Worm (Caenorhabditis elegans) whole organism, L4 larva: ENCODE results near the gene him-3.

Experiments used
- D1046.2 ChIP-seq: fragments of 200-800 bp; sonication (Bioruptor generic); IDR thresholded peaks from 2 replicates; pipeline ENCODE4 v1.3.6; 2022; ENCODE audit warnings: missing genetic modification characterization, missing compliant biosample characterization
- F44E2.7 ChIP-seq: fragments of 200-800 bp; sonication (Bioruptor generic); IDR thresholded peaks from 2 replicates; pipeline ENCODE4 v2.1.2; 2022; ENCODE audit warnings: missing genetic modification characterization, missing compliant biosample characterization
- T26A8.4 ChIP-seq: fragments of 200-800 bp; sonication (Bioruptor generic); IDR thresholded peaks from 2 replicates; pipeline ENCODE4 v1.3.6; 2022; ENCODE audit warnings: missing genetic modification characterization, missing compliant biosample characterization
- Y48G9A.11 ChIP-seq: fragments of 200-800 bp; sonication (Bioruptor generic); IDR thresholded peaks from 2 replicates; pipeline ENCODE4 v1.3.6; 2022; ENCODE audit warnings: missing genetic modification reagents, missing genetic modification characterization, missing compliant biosample characterization
- Y5F2A.4 ChIP-seq: fragments of 200-800 bp; sonication (Bioruptor generic); optimal IDR thresholded peaks from 2 replicates; lab custom pipeline; 2018; ENCODE audit warnings: mild to moderate bottlenecking, missing genetic modification characterization, missing compliant biosample characterization
- Y75B8A.6 ChIP-seq: fragments of 200-800 bp; sonication (Bioruptor generic); IDR thresholded peaks from 2 replicates; pipeline ENCODE4 v1.3.6; 2022; ENCODE audit warnings: missing genetic modification reagents, missing genetic modification characterization, missing compliant biosample characterization
- ZK337.2 ChIP-seq: fragments of 200-800 bp; sonication (Bioruptor generic); IDR thresholded peaks from 2 replicates; pipeline ENCODE4 v1.3.6; 2022; ENCODE audit warnings: missing genetic modification reagents, missing genetic modification characterization, missing compliant biosample characterization
- ZK546.5 ChIP-seq, 2 experiments: sonication (generic microtip); optimal IDR thresholded peaks; 2 replicates each; lab custom pipeline; 2017; ENCODE audit warnings: missing biosample characterization in 2 of 2, missing genetic modification characterization in 2 of 2
- aha-1 ChIP-seq: fragments of 150-350 bp; peaks from one replicate; lab custom pipeline; 2014; ENCODE audit warnings: missing biosample characterization, missing genetic modification characterization
- arid-1 ChIP-seq: fragments of 200-800 bp; sonication (Bioruptor generic); conservative IDR thresholded peaks from 2 replicates; pipeline ENCODE4 v1.3.6; 2022; ENCODE audit warnings: missing genetic modification reagents, missing genetic modification characterization, missing compliant biosample characterization
- ceh-20 ChIP-seq: fragments of 200-800 bp; sonication (Bioruptor generic); IDR thresholded peaks from 2 replicates; pipeline ENCODE4 v1.3.6; 2022; ENCODE audit warnings: missing genetic modification reagents, missing genetic modification characterization, missing compliant biosample characterization
- ceh-28 ChIP-seq: fragments of 150-350 bp; optimal IDR thresholded peaks from 2 replicates; lab custom pipeline; 2014; ENCODE audit warnings: missing biosample characterization, missing genetic modification reagents, missing genetic modification characterization
- ceh-44 ChIP-seq: fragments of 200-800 bp; sonication (Bioruptor generic); IDR thresholded peaks from 2 replicates; pipeline ENCODE4 v1.3.6; 2022; ENCODE audit warnings: missing genetic modification reagents, missing genetic modification characterization, missing compliant biosample characterization
- ceh-82 ChIP-seq: sonication (generic microtip); optimal IDR thresholded peaks from 2 replicates; lab custom pipeline; 2017; ENCODE audit warnings: missing biosample characterization, missing genetic modification characterization
- ctbp-1 ChIP-seq: fragments of 200-800 bp; sonication (Bioruptor generic); IDR thresholded peaks from 2 replicates; pipeline ENCODE4 v1.3.6; 2022; ENCODE audit warnings: missing genetic modification reagents, missing genetic modification characterization, missing compliant biosample characterization
- daf-16 ChIP-seq, 3 experiments: sonication (generic microtip); optimal IDR thresholded peaks; 2 replicates each; lab custom pipeline; 2016 to 2017; ENCODE audit warnings: missing genetic modification characterization in 3 of 3, missing genetic modification reagents in 3 of 3, mild to moderate bottlenecking in 2 of 3, missing compliant biosample characterization in 2 of 3, missing biosample characterization in 1 of 3, moderate library complexity in 1 of 3
- dpl-1 ChIP-seq: fragments of 150-350 bp; optimal IDR thresholded peaks from 2 replicates; lab custom pipeline; 2014; ENCODE audit warnings: missing biosample characterization, missing genetic modification reagents, missing genetic modification characterization
- duxl-1 ChIP-seq: sonication (generic microtip); optimal IDR thresholded peaks from 2 replicates; lab custom pipeline; 2016; ENCODE audit warnings: mild to moderate bottlenecking, missing genetic modification characterization, moderate library complexity, missing compliant biosample characterization; ENCODE audit not compliant: poor library complexity
- fkh-10 ChIP-seq: fragments of 150-350 bp; optimal IDR thresholded peaks from 2 replicates; lab custom pipeline; 2014; ENCODE audit warnings: missing biosample characterization, missing genetic modification reagents, missing genetic modification characterization
- hmg-1.1 ChIP-seq: fragments of 200-800 bp; sonication (Bioruptor generic); IDR thresholded peaks from 2 replicates; pipeline ENCODE4 v1.3.6; 2022; ENCODE audit warnings: missing genetic modification reagents, missing genetic modification characterization, missing compliant biosample characterization
- jun-1 ChIP-seq: fragments of 150-350 bp; optimal IDR thresholded peaks from 2 replicates; lab custom pipeline; 2014; ENCODE audit warnings: missing biosample characterization, missing genetic modification reagents, missing genetic modification characterization
- lin-1 ChIP-seq: fragments of 200-800 bp; sonication (Bioruptor generic); IDR thresholded peaks from 2 replicates; pipeline ENCODE4 v1.3.6; 2022; ENCODE audit warnings: missing genetic modification reagents, missing genetic modification characterization, missing compliant biosample characterization
- lin-29 ChIP-seq: fragments of 200-800 bp; sonication (Bioruptor generic); IDR thresholded peaks from 2 replicates; pipeline ENCODE4 v1.3.6; 2022; ENCODE audit warnings: missing genetic modification reagents, missing genetic modification characterization, missing compliant biosample characterization
- lin-39 ChIP-seq: fragments of 150-350 bp; optimal IDR thresholded peaks from 2 replicates; lab custom pipeline; 2014; ENCODE audit warnings: missing biosample characterization, missing genetic modification reagents, missing genetic modification characterization
- lsy-2 ChIP-seq, 2 experiments: fragments of 150-350 bp in 1 of 2; sonication (generic microtip) in 1 of 2; optimal IDR thresholded peaks; 2 replicates each; lab custom pipeline; 2014 to 2017; ENCODE audit warnings: missing biosample characterization in 2 of 2, missing genetic modification characterization in 2 of 2
- madf-5 ChIP-seq, 2 experiments: fragments of 200-800 bp; sonication (Bioruptor generic); IDR thresholded peaks; 2 replicates each; pipeline ENCODE4 v1.3.6; 2022; ENCODE audit warnings: missing compliant biosample characterization in 2 of 2, missing genetic modification characterization in 2 of 2
- mdt-29 ChIP-seq: fragments of 200-800 bp; sonication (Bioruptor generic); IDR thresholded peaks from 2 replicates; pipeline ENCODE4 v1.3.6; 2022; ENCODE audit warnings: missing genetic modification reagents, missing genetic modification characterization, missing compliant biosample characterization
- mep-1 ChIP-seq: fragments of 150-350 bp; sonication (generic microtip); optimal IDR thresholded peaks from 3 replicates; lab custom pipeline; 2014; ENCODE audit warnings: missing biosample characterization, missing genetic modification characterization
- nhr-10 ChIP-seq: fragments of 150-350 bp; optimal IDR thresholded peaks from 2 replicates; lab custom pipeline; 2014; ENCODE audit warnings: missing biosample characterization, missing genetic modification characterization
- nhr-111 ChIP-seq: fragments of 200-800 bp; sonication (Bioruptor generic); optimal IDR thresholded peaks from 2 replicates; lab custom pipeline; 2018; ENCODE audit warnings: mild to moderate bottlenecking, missing genetic modification characterization, missing compliant biosample characterization
- nhr-237 ChIP-seq: sonication (generic microtip); optimal IDR thresholded peaks from 2 replicates; lab custom pipeline; 2017; ENCODE audit warnings: missing biosample characterization, missing genetic modification characterization
- nhr-25 ChIP-seq: sonication (generic microtip); optimal IDR thresholded peaks from 2 replicates; lab custom pipeline; 2017; ENCODE audit warnings: missing genetic modification characterization, mild to moderate bottlenecking, missing compliant biosample characterization, antibody characterized with exemption, moderate library complexity, borderline replicate concordance; ENCODE audit not compliant: insufficient read depth
- nhr-48 ChIP-seq: sonication (generic microtip); optimal IDR thresholded peaks from 2 replicates; lab custom pipeline; 2016; ENCODE audit warnings: mild to moderate bottlenecking, missing genetic modification characterization, missing compliant biosample characterization
- nhr-77 ChIP-seq: fragments of 150-350 bp; optimal IDR thresholded peaks from 2 replicates; lab custom pipeline; 2014; ENCODE audit warnings: missing biosample characterization, missing genetic modification characterization
- pqm-1 ChIP-seq: sonication (generic microtip); optimal IDR thresholded peaks from 2 replicates; lab custom pipeline; 2017; ENCODE audit warnings: missing biosample characterization, missing genetic modification characterization
- rbr-2 ChIP-seq: sonication (generic microtip); optimal IDR thresholded peaks from 2 replicates; lab custom pipeline; 2016; ENCODE audit warnings: missing genotype, missing genetic modification characterization, missing compliant biosample characterization
- saeg-2 ChIP-seq: fragments of 200-800 bp; sonication (Bioruptor generic); IDR thresholded peaks from 2 replicates; pipeline ENCODE4 v1.3.6; 2022; ENCODE audit warnings: missing genetic modification reagents, missing genetic modification characterization, missing compliant biosample characterization
- sdz-12 ChIP-seq: fragments of 200-800 bp; sonication (Bioruptor generic); optimal IDR thresholded peaks from 2 replicates; lab custom pipeline; 2018; ENCODE audit warnings: mild to moderate bottlenecking, missing genetic modification characterization, missing compliant biosample characterization
- skn-1 ChIP-seq: fragments of 150-350 bp; optimal IDR thresholded peaks from 2 replicates; lab custom pipeline; 2014; ENCODE audit warnings: missing biosample characterization, missing genetic modification characterization
- snpc-1.2 ChIP-seq: fragments of 200-800 bp; sonication (Bioruptor generic); IDR thresholded peaks from 2 replicates; pipeline ENCODE4 v1.3.6; 2022; ENCODE audit warnings: missing genetic modification reagents, missing genetic modification characterization, missing compliant biosample characterization
- snpc-4 ChIP-seq: fragments of 150-350 bp; optimal IDR thresholded peaks from 2 replicates; lab custom pipeline; 2014; ENCODE audit warnings: missing biosample characterization, missing genetic modification characterization
- tag-97 ChIP-seq: fragments of 200-800 bp; sonication (Bioruptor generic); IDR thresholded peaks from 2 replicates; pipeline ENCODE4 v1.3.6; 2022; ENCODE audit warnings: missing genetic modification characterization, missing compliant biosample characterization
- unc-39 ChIP-seq: sonication (generic microtip); optimal IDR thresholded peaks from 2 replicates; lab custom pipeline; 2017; ENCODE audit warnings: missing biosample characterization, missing genetic modification characterization
- unc-62 ChIP-seq, 3 experiments: fragments of 150-350 bp in 1 of 3; sonication (generic microtip); optimal IDR thresholded peaks in 2 of 3; peaks in 1 of 3; 1 replicate in 1 of 3; 2 replicates in 2 of 3; lab custom pipeline; 2014 to 2017; ENCODE audit warnings: missing biosample characterization in 3 of 3, missing genetic modification characterization in 3 of 3, missing genetic modification reagents in 3 of 3, missing genotype in 1 of 3
- zag-1 ChIP-seq: fragments of 150-350 bp; optimal IDR thresholded peaks from 2 replicates; lab custom pipeline; 2014; ENCODE audit warnings: missing biosample characterization, missing genetic modification characterization
- zfp-2 ChIP-seq: sonication (generic microtip); optimal IDR thresholded peaks from 2 replicates; lab custom pipeline; 2016; ENCODE audit warnings: mild to moderate bottlenecking, missing genetic modification characterization, missing compliant biosample characterization
- zfp-3 ChIP-seq: fragments of 200-800 bp; sonication (Bioruptor generic); conservative IDR thresholded peaks from 2 replicates; pipeline ENCODE4 v1.3.6; 2022; ENCODE audit warnings: missing genetic modification reagents, missing genetic modification characterization, missing compliant biosample characterization
- zip-11 ChIP-seq: fragments of 200-800 bp; sonication (Bioruptor generic); IDR thresholded peaks from 2 replicates; pipeline ENCODE4 v1.3.6; 2022; ENCODE audit warnings: missing genetic modification characterization, missing compliant biosample characterization
- zip-2 ChIP-seq: fragments of 150-350 bp; optimal IDR thresholded peaks from 2 replicates; lab custom pipeline; 2014; ENCODE audit warnings: missing biosample characterization, missing genetic modification characterization

Gene him-3

DNA sequence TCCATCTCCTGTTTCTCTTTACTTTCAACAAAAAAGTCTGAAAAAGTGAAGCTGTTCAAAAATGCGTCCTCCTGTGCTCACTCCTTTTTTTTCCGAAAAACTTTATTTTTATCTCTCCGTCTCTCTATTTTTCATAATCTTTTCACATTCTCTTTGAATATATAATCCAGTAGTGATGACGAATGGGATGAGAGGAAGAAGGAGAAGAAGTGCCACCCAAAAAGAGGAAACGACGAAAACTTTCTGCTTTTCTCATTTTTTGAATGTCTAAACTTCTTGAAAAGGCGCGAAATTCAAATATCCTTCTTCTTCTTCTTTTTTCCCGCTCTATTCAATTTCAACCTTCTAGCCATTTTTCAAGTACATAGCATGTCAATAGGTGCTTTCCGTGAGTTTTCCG lies 22.6 kb upstream of the him-3 start:
- peak in 1 of 2 experiments; percentile 0 for TF ChIP-seq lsy-2 (tag; optimal IDR thresholded peaks at IDR 0.05; lab: Kevin White, UChicago)
- no peak for TF ChIP-seq skn-1
- no peak for TF ChIP-seq ceh-20 (GFP tag; lab: Robert Waterston, UW)
- no peak for TF ChIP-seq nhr-237
- no peak for TF ChIP-seq hmg-1.1 (GFP tag; lab: Robert Waterston, UW)
- no peak for TF ChIP-seq T26A8.4
- TF ChIP-seq nhr-25 (tag; lab: Kevin White, UChicago) = no peak
- TF ChIP-seq snpc-4 (tag; lab: Kevin White, UChicago) = no peak
- TF ChIP-seq zip-11 (GFP tag; lab: Robert Waterston, UW) = no peak
- no peak for TF ChIP-seq duxl-1 (tag; lab: Kevin White, UChicago)
- TF ChIP-seq unc-62 (GFP tag; optimal IDR thresholded peaks at IDR 0.05 in 1 of 2; lab: Kevin White, UChicago) = peak in 1 of 2 experiments; percentile 54
- no peak for TF ChIP-seq unc-62 (tag; optimal IDR thresholded peaks at IDR 0.05; lab: Kevin White, UChicago)
- peak; percentile 96 for TF ChIP-seq fkh-10 (GFP tag; lab: Kevin White, UChicago)
- no peak for TF ChIP-seq lin-29 (GFP tag; lab: Robert Waterston, UW)
- TF ChIP-seq mdt-29 (GFP tag; lab: Robert Waterston, UW) = no peak
- no peak for TF ChIP-seq zfp-3 (GFP tag; lab: Robert Waterston, UW)
- TF ChIP-seq saeg-2 (GFP tag; lab: Robert Waterston, UW) = no peak
- TF ChIP-seq madf-5 (GFP tag; IDR thresholded peaks at IDR 0.05; lab: Robert Waterston, UW) = no peak
- no peak for TF ChIP-seq nhr-77
- no peak for TF ChIP-seq arid-1 (GFP tag; lab: Robert Waterston, UW)
- no peak for TF ChIP-seq ZK546.5 (tag; optimal IDR thresholded peaks at IDR 0.05; lab: Kevin White, UChicago)
- no peak for TF ChIP-seq zfp-2 (tag; lab: Kevin White, UChicago)
- TF ChIP-seq ctbp-1 (GFP tag; lab: Robert Waterston, UW) = 0 out of 2 replicates have a peak, but pooled peaks have one; percentile 35
- no peak for TF ChIP-seq zag-1 (tag; lab: Kevin White, UChicago)
- no peak for TF ChIP-seq ceh-82
- TF ChIP-seq ceh-44 (GFP tag; lab: Robert Waterston, UW) = no peak
- no peak for TF ChIP-seq ceh-28 (tag; lab: Kevin White, UChicago)
- TF ChIP-seq rbr-2 (tag; lab: Kevin White, UChicago) = no peak
- TF ChIP-seq aha-1 = peak; percentile 40
- TF ChIP-seq, all 104 proteins: peak for 5

ce11 chrIV:6956668-6957067 lies 20.6 kb upstream of the him-3 start:
- TF ChIP-seq Y5F2A.4 (GFP tag; lab: Kevin White, UChicago) = no peak
- no peak for TF ChIP-seq pqm-1 (tag; lab: Kevin White, UChicago)
- TF ChIP-seq nhr-111 = no peak
- no peak for TF ChIP-seq dpl-1 (GFP tag; lab: Kevin White, UChicago)
- TF ChIP-seq mep-1 (tag; lab: Kevin White, UChicago) = peak; percentile 27
- TF ChIP-seq daf-16 (GFP tag; optimal IDR thresholded peaks at IDR 0.05; lab: Kevin White, UChicago) = no peak
- no peak for TF ChIP-seq daf-16 (tag; optimal IDR thresholded peaks at IDR 0.05; lab: Kevin White, UChicago)
- no peak for TF ChIP-seq sdz-12
- peak in 1 of 2 experiments; percentile 1 for TF ChIP-seq unc-62 (GFP tag; optimal IDR thresholded peaks at IDR 0.05 in 1 of 2; lab: Kevin White, UChicago)
- no peak for TF ChIP-seq unc-62 (tag; optimal IDR thresholded peaks at IDR 0.05; lab: Kevin White, UChicago)
- no peak for TF ChIP-seq tag-97 (GFP tag; lab: Robert Waterston, UW)
- TF ChIP-seq jun-1 = no peak
- no peak for TF ChIP-seq snpc-4 (tag; lab: Kevin White, UChicago)
- TF ChIP-seq Y48G9A.11 (GFP tag; lab: Robert Waterston, UW) = no peak
- TF ChIP-seq aha-1 = peak; percentile 25
- TF ChIP-seq nhr-48 (tag; lab: Kevin White, UChicago) = no peak
- TF ChIP-seq lin-39 (tag; lab: Kevin White, UChicago) = no peak
- TF ChIP-seq ceh-82 = no peak
- TF ChIP-seq F44E2.7 = no peak
- TF ChIP-seq ctbp-1 (GFP tag; lab: Robert Waterston, UW) = 0 out of 2 replicates have a peak, but pooled peaks have one; percentile 17
- TF ChIP-seq snpc-1.2 (GFP tag; lab: Robert Waterston, UW) = no peak
- TF ChIP-seq D1046.2 (GFP tag; lab: Robert Waterston, UW) = no peak
- no peak for TF ChIP-seq lin-1 (GFP tag; lab: Robert Waterston, UW)
- no peak for TF ChIP-seq Y75B8A.6 (GFP tag; lab: Robert Waterston, UW)
- TF ChIP-seq rbr-2 (tag; lab: Kevin White, UChicago) = no peak
- no peak for TF ChIP-seq unc-39 (tag; lab: Kevin White, UChicago)
- no peak for TF ChIP-seq nhr-10 (tag; lab: Kevin White, UChicago)
- no peak for TF ChIP-seq ZK337.2
- TF ChIP-seq zip-2 (tag; lab: Kevin White, UChicago) = no peak
- peak in 1 of 2 experiments; percentile 47 for TF ChIP-seq lsy-2 (tag; optimal IDR thresholded peaks at IDR 0.05; lab: Kevin White, UChicago)
